Worm (Caenorhabditis elegans) whole organism, late embryonic: Measurements from ENCODE around the gene E02C12.9.

Experiments
- K09A11.1 ChIP-seq: sonication (generic microtip); optimal IDR thresholded peaks from 2 replicates; lab custom pipeline; 2017; ENCODE audit warnings: antibody characterized with exemption, mild to moderate bottlenecking, missing genetic modification characterization, missing compliant biosample characterization; ENCODE audit not compliant: insufficient read depth
- Y22D7AL.16 ChIP-seq: sonication (generic microtip); optimal IDR thresholded peaks from 2 replicates; lab custom pipeline; 2016; ENCODE audit warnings: missing genetic modification characterization, missing compliant biosample characterization
- ceh-2 ChIP-seq: sonication (generic microtip); optimal IDR thresholded peaks from 2 replicates; lab custom pipeline; 2016; ENCODE audit warnings: missing genotype, missing genetic modification characterization, missing compliant biosample characterization
- ceh-24 ChIP-seq: sonication (generic microtip); optimal IDR thresholded peaks from 2 replicates; lab custom pipeline; 2016; ENCODE audit warnings: mild to moderate bottlenecking, missing genetic modification characterization, missing compliant biosample characterization
- ceh-48 ChIP-seq: sonication (generic microtip); optimal IDR thresholded peaks from 2 replicates; lab custom pipeline; 2016; ENCODE audit warnings: missing genetic modification characterization, inconsistent platforms, missing compliant biosample characterization
- hlh-6 ChIP-seq: sonication (generic microtip); optimal IDR thresholded peaks from 2 replicates; lab custom pipeline; 2016; ENCODE audit warnings: missing genotype, missing genetic modification characterization, missing compliant biosample characterization
- nhr-11 ChIP-seq: fragments of 150-350 bp; optimal IDR thresholded peaks from 2 replicates; lab custom pipeline; 2014; ENCODE audit warnings: missing biosample characterization, missing genetic modification characterization
- pat-9 ChIP-seq: fragments of 200-800 bp; sonication (Bioruptor generic); optimal IDR thresholded peaks from 2 replicates; lab custom pipeline; 2018; ENCODE audit warnings: mild to moderate bottlenecking, missing genetic modification characterization, moderate library complexity, missing compliant biosample characterization
- pha-4 ChIP-seq: fragments of 150-350 bp; optimal IDR thresholded peaks from 2 replicates; lab custom pipeline; 2018; ENCODE audit warnings: missing biosample characterization, missing genetic modification reagents, missing genetic modification characterization
- pqm-1 ChIP-seq: sonication (generic microtip); optimal IDR thresholded peaks from 2 replicates; lab custom pipeline; 2016; ENCODE audit warnings: missing genetic modification characterization, missing compliant biosample characterization
- sdc-2 ChIP-seq: sonication (generic microtip); optimal IDR thresholded peaks from 2 replicates; lab custom pipeline; 2016; ENCODE audit warnings: missing genotype, missing genetic modification characterization, missing compliant biosample characterization
- syd-9 ChIP-seq: sonication (generic microtip); optimal IDR thresholded peaks from 2 replicates; lab custom pipeline; 2016; ENCODE audit warnings: mild to moderate bottlenecking, missing genetic modification characterization, moderate library complexity, missing compliant biosample characterization
- tbx-2 ChIP-seq: sonication (generic microtip); optimal IDR thresholded peaks from 2 replicates; lab custom pipeline; 2016; ENCODE audit warnings: missing genetic modification characterization, missing compliant biosample characterization
- unc-55 ChIP-seq: sonication (generic microtip); optimal IDR thresholded peaks from 2 replicates; lab custom pipeline; 2017; ENCODE audit warnings: missing biosample characterization, missing genetic modification reagents, missing genetic modification characterization

DNA sequence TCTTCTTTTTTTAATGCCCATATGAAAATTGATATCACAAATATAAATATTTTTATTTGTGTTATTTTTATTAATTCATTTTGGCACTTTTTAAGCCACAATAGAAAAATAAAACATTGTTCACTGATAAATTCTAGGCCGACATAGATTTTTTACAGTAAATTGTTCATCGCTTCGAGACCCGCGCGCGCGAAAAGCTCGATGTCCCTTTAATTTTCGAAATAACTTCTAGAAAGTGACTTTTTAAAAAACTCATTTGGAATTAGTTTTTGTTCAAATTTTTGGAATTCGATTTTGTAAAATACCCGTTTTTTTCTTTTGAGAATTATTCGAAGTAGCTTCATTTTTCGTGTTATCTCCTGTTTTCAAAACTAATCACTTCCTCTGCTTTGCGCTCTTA, 9.1 kb upstream of the E02C12.9 start:
- TF ChIP-seq nhr-11 (tag; lab: Kevin White, UChicago) = no peak
- TF ChIP-seq pqm-1 (tag; lab: Kevin White, UChicago) = no peak
- TF ChIP-seq pha-4 (tag; lab: Kevin White, UChicago) = no peak
- TF ChIP-seq pat-9 (tag; lab: Kevin White, UChicago) = no peak
- no peak for TF ChIP-seq sdc-2 (tag; lab: Kevin White, UChicago)
- TF ChIP-seq ceh-2 (tag; lab: Kevin White, UChicago) = no peak
- no peak for TF ChIP-seq tbx-2 (tag; lab: Kevin White, UChicago)
- no peak for TF ChIP-seq K09A11.1
- no peak for TF ChIP-seq hlh-6 (tag; lab: Kevin White, UChicago)
- no peak for TF ChIP-seq ceh-24
- no peak for TF ChIP-seq syd-9 (tag; lab: Kevin White, UChicago)
- no peak for TF ChIP-seq unc-55 (GFP tag; lab: Kevin White, UChicago)
- no peak for TF ChIP-seq Y22D7AL.16 (tag; lab: Kevin White, UChicago)
- TF ChIP-seq ceh-48 = no peak
